Worm (Caenorhabditis elegans): Measurements from ENCODE around the gene F40A3.2.

The F40A3.2 gene

ce11 chrV:7836911-7837310 lies 41.8 kb upstream of the F40A3.2 start, which contains the start of gene txt-5 (continued):
- no peak for TF ChIP-seq ZK546.5 (tag; optimal IDR thresholded peaks at IDR 0.05)
- no peak for TF ChIP-seq nhr-237 (tag; optimal IDR thresholded peaks at IDR 0.05)
- TF ChIP-seq mdt-29 (GFP tag; IDR thresholded peaks at IDR 0.05): no peak
- no peak for TF ChIP-seq lin-39 (tag; optimal IDR thresholded peaks at IDR 0.05)
- TF ChIP-seq zip-2 (tag; optimal IDR thresholded peaks at IDR 0.05): no peak
- no peak for TF ChIP-seq ZK337.2 (GFP tag; IDR thresholded peaks at IDR 0.05)
- TF ChIP-seq mep-1 (tag; optimal IDR thresholded peaks at IDR 0.05): peak; percentile 53
- TF ChIP-seq fkh-10 (GFP tag; optimal IDR thresholded peaks at IDR 0.05): no peak
- no peak for TF ChIP-seq nhr-25 (tag; optimal IDR thresholded peaks at IDR 0.05; ENCODE audit: borderline replicate concordance, insufficient read depth)
- TF ChIP-seq arid-1 (GFP tag; conservative IDR thresholded peaks at IDR 0.05): no peak
- no peak for TF ChIP-seq ceh-32 (tag; optimal IDR thresholded peaks at IDR 0.05; ENCODE audit: poor library complexity)
- TF ChIP-seq ceh-44 (GFP tag; IDR thresholded peaks at IDR 0.05): no peak
- no peak for TF ChIP-seq egl-43 (GFP tag; IDR thresholded peaks at IDR 0.05)

ce11 chrV:7837809-7838208 lies 40.9 kb upstream of the F40A3.2 start, which contains the start of gene ttr-33:
Gene ttr-33 (minus strand): TSS chrV:7837909.
- TF ChIP-seq dpl-1 (GFP tag; optimal IDR thresholded peaks at IDR 0.05) (no peak), nhr-28 (tag; optimal IDR thresholded peaks at IDR 0.05) (peak; percentile 4), ama-1 (optimal IDR thresholded peaks at IDR 0.05) (peak; percentile 5)

DNA sequence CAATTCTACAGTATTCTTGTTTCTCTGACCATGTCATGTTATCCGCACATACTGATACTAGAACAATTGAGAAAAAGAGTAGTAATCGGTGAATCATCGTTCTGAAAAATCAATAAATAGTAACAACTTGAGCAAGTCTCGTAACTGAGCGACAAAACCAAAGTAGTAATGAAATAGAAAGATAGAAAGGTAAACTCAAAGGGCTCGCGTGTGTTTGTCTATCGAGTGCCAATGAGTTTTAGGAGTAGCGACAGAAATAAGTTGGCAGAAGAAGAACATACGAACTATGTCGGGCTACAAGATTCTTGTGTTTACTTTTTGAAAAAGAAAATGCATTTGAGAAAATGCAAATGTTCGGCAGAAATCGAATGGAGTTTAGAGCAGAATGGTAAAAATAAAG lies 39.2 kb upstream of the F40A3.2 start, which contains the start of gene C37C3.12:
Gene C37C3.12 (minus strand): TSS at position 101 of the 400 bp plus-strand sequence.
- no peak for TF ChIP-seq D1046.2 (GFP tag; IDR thresholded peaks at IDR 0.05)
- TF ChIP-seq lim-7 (GFP tag; IDR thresholded peaks at IDR 0.05): no peak
- TF ChIP-seq madf-5 (GFP tag; IDR thresholded peaks at IDR 0.05): no peak
- TF ChIP-seq zip-2 (tag; optimal IDR thresholded peaks at IDR 0.05): no peak
- no peak for TF ChIP-seq ceh-62 (tag; optimal IDR thresholded peaks at IDR 0.05)
- TF ChIP-seq Y105C5A.15 (GFP tag; IDR thresholded peaks at IDR 0.05): no peak
- no peak for TF ChIP-seq aly-2 (tag; optimal IDR thresholded peaks at IDR 0.05)
- no peak for TF ChIP-seq Y75B8A.6 (GFP tag; IDR thresholded peaks at IDR 0.05)
- TF ChIP-seq arid-1 (GFP tag; conservative IDR thresholded peaks at IDR 0.05): no peak
- TF ChIP-seq R02D3.7 (tag; optimal IDR thresholded peaks at IDR 0.05): no peak
- no peak for TF ChIP-seq dve-1 (tag; optimal IDR thresholded peaks at IDR 0.05; ENCODE audit: insufficient read depth)
- no peak for TF ChIP-seq mdl-1 (tag; optimal IDR thresholded peaks at IDR 0.05)

DNA sequence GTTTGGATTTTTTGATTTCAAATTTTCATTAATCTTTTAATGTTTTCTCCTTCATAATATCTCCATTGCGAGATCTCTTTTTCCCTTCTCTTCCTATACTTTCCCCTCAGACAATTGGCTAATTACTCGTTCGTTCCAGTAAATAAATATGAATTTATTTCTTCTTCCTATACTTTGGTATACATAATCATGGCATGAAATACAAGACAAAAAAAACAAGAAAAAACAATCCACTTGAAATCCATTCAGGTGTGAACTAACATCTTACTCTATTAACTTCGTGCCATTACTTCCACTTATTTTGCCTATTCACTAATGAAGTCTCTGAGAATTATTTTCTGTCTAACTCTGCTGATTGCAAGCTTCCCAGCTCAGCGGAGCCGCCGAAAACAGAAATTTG lies 36.5 kb upstream of the F40A3.2 start, which contains the start of gene grd-8:
Gene grd-8 (plus strand): TSS at position 301 of the 400 bp plus-strand sequence.
- TF ChIP-seq F10B5.3 (tag; optimal IDR thresholded peaks at IDR 0.05) (no peak), dmd-8 (GFP tag; IDR thresholded peaks at IDR 0.05) (no peak), gei-8 (GFP tag; optimal IDR thresholded peaks at IDR 0.05) (no peak), ceh-62 (tag; optimal IDR thresholded peaks at IDR 0.05) (no peak), mep-1 (tag; optimal IDR thresholded peaks at IDR 0.05) (no peak), ztf-7 (tag; optimal IDR thresholded peaks at IDR 0.05) (no peak), ceh-32 (tag; optimal IDR thresholded peaks at IDR 0.05; ENCODE audit: poor library complexity) (no peak), zag-1 (tag; optimal IDR thresholded peaks at IDR 0.05) (no peak), nhr-77 (tag; optimal IDR thresholded peaks at IDR 0.05) (no peak), daf-19 (GFP tag; conservative IDR thresholded peaks at IDR 0.05) (no peak), fkh-10 (GFP tag; optimal IDR thresholded peaks at IDR 0.05) (no peak), ama-1 (optimal IDR thresholded peaks at IDR 0.05) (no peak), Y5F2A.4 (GFP tag; optimal IDR thresholded peaks at IDR 0.05) (no peak), T20F7.1 (GFP tag; optimal IDR thresholded peaks at IDR 0.05) (no peak), dmd-9 (GFP tag; IDR thresholded peaks at IDR 0.05) (no peak), set-16 (GFP tag; IDR thresholded peaks at IDR 0.05) (no peak), ztf-11 (tag; optimal IDR thresholded peaks at IDR 0.05) (no peak), Y75B8A.6 (GFP tag; IDR thresholded peaks at IDR 0.05) (no peak), F26F4.8 (GFP tag; conservative IDR thresholded peaks at IDR 0.05) (no peak), nhr-102 (tag; optimal IDR thresholded peaks at IDR 0.05) (no peak)
